Fruit fly (Drosophila melanogaster) whole organism, embryonic: ENCODE measurements around the gene wuho.

Experiments used
- BtbVII ChIP-seq: fragments of 200-800 bp; sonication (Bioruptor generic); optimal IDR thresholded peaks from 3 replicates; lab custom pipeline; 2017; ENCODE audit warnings: missing biosample characterization, mild to moderate bottlenecking, missing genetic modification characterization
- CG10209 ChIP-seq: fragments of 200-800 bp; sonication (Bioruptor generic); optimal IDR thresholded peaks from 3 replicates; lab custom pipeline; 2017; ENCODE audit warnings: missing biosample characterization, mild to moderate bottlenecking, missing genetic modification characterization, missing genetic modification reagents
- CG10565 ChIP-seq: fragments of 200-800 bp; sonication (Bioruptor generic); optimal IDR thresholded peaks from 3 replicates; lab custom pipeline; 2016; ENCODE audit warnings: missing biosample characterization, mild to moderate bottlenecking, missing genetic modification characterization
- CG11504 ChIP-seq: fragments of 200-800 bp; sonication (Bioruptor generic); optimal IDR thresholded peaks from 3 replicates; lab custom pipeline; 2019; ENCODE audit warnings: missing biosample characterization, mild to moderate bottlenecking, missing genetic modification characterization, moderate library complexity
- CG12236 ChIP-seq: fragments of 200-800 bp; sonication (Bioruptor generic); optimal IDR thresholded peaks from 2 replicates; lab custom pipeline; 2016; ENCODE audit warnings: missing biosample characterization, missing genetic modification characterization
- CG13894 ChIP-seq: fragments of 200-800 bp; sonication (Bioruptor generic); optimal IDR thresholded peaks from 3 replicates; lab custom pipeline; 2018; ENCODE audit warnings: missing biosample characterization, mild to moderate bottlenecking, missing genetic modification characterization, moderate library complexity
- CG17359 ChIP-seq: fragments of 200-800 bp; sonication (Bioruptor generic); optimal IDR thresholded peaks from 3 replicates; lab custom pipeline; 2018; ENCODE audit warnings: missing biosample characterization, mild to moderate bottlenecking, missing genetic modification characterization, moderate library complexity
- CG1792 ChIP-seq: fragments of 200-800 bp; sonication (Bioruptor generic); optimal IDR thresholded peaks from 2 replicates; lab custom pipeline; 2016; ENCODE audit warnings: missing biosample characterization, missing genetic modification characterization
- CG30431 ChIP-seq: fragments of 200-800 bp; sonication (Bioruptor generic); optimal IDR thresholded peaks from 2 replicates; lab custom pipeline; 2017; ENCODE audit warnings: missing biosample characterization, missing genetic modification characterization
- CG31365 ChIP-seq: fragments of 200-800 bp; sonication (Bioruptor generic); optimal IDR thresholded peaks from 2 replicates; lab custom pipeline; 2018; ENCODE audit warnings: missing biosample characterization, mild to moderate bottlenecking, missing genetic modification characterization
- CG4328 ChIP-seq: fragments of 200-800 bp; sonication (Bioruptor generic); optimal IDR thresholded peaks from 3 replicates; lab custom pipeline; 2017; ENCODE audit warnings: missing biosample characterization, missing genetic modification reagents, missing genetic modification characterization
- CG5180 ChIP-seq: fragments of 200-800 bp; sonication (Bioruptor generic); optimal IDR thresholded peaks from 3 replicates; lab custom pipeline; 2017; ENCODE audit warnings: missing biosample characterization, missing genetic modification characterization, mild to moderate bottlenecking, moderate library complexity, missing genetic modification reagents
- CG7556 ChIP-seq: fragments of 200-800 bp; sonication (Bioruptor generic); optimal IDR thresholded peaks from 2 replicates; lab custom pipeline; 2017; ENCODE audit warnings: missing biosample characterization, mild to moderate bottlenecking, missing genetic modification characterization
- CG7745 ChIP-seq: fragments of 200-800 bp; sonication (Bioruptor generic); optimal IDR thresholded peaks from 2 replicates; lab custom pipeline; 2018; ENCODE audit warnings: missing biosample characterization, mild to moderate bottlenecking, missing genetic modification characterization, moderate library complexity
- CG7987 ChIP-seq: fragments of 200-800 bp; sonication (Bioruptor generic); optimal IDR thresholded peaks from 2 replicates; lab custom pipeline; 2018; ENCODE audit warnings: missing biosample characterization, mild to moderate bottlenecking, missing genetic modification characterization, moderate library complexity
- CG8089 ChIP-seq: fragments of 200-800 bp; sonication (Bioruptor generic); optimal IDR thresholded peaks from 3 replicates; lab custom pipeline; 2016; ENCODE audit warnings: missing biosample characterization, missing genetic modification characterization
- CG8944 ChIP-seq: fragments of 200-800 bp; sonication (Bioruptor generic); optimal IDR thresholded peaks from 3 replicates; lab custom pipeline; 2016; ENCODE audit warnings: missing biosample characterization, missing genetic modification characterization
- CG9932 ChIP-seq: fragments of 200-800 bp; sonication (Bioruptor generic); IDR thresholded peaks from 2 replicates; pipeline ENCODE4 v1.3.6; 2022; ENCODE audit warnings: missing biosample characterization, missing genetic modification characterization
- D ChIP-seq, 2 experiments: fragments of 200-800 bp in 1 of 2; fragments of >200 bp in 1 of 2; sonication (Bioruptor generic) in 1 of 2; optimal IDR thresholded peaks; 2 replicates in 1 of 2; 3 replicates in 1 of 2; lab custom pipeline; 2017; ENCODE audit warnings: mild to moderate bottlenecking in 1 of 2, missing biosample characterization in 1 of 2, missing genetic modification characterization in 1 of 2, missing genetic modification reagents in 1 of 2
- D19A ChIP-seq: fragments of 200-800 bp; optimal IDR thresholded peaks from 3 replicates; lab custom pipeline; 2019; ENCODE audit warnings: missing biosample characterization, mild to moderate bottlenecking, missing genetic modification characterization, moderate library complexity
- E2f1 ChIP-seq: fragments of 200-800 bp; sonication (Bioruptor generic); IDR thresholded peaks from 2 replicates; pipeline ENCODE4 v1.3.6; 2022; ENCODE audit warnings: missing biosample characterization, missing genetic modification characterization
- ERR ChIP-seq: fragments of 200-800 bp; sonication (Bioruptor generic); optimal IDR thresholded peaks from 2 replicates; lab custom pipeline; 2016; ENCODE audit warnings: missing biosample characterization, missing genetic modification characterization
- H15 ChIP-seq: fragments of 200-800 bp; sonication (Bioruptor generic); IDR thresholded peaks from 3 replicates; pipeline ENCODE4 v1.3.6; 2022; ENCODE audit warnings: missing biosample characterization, missing genetic modification characterization
- Nf-YA ChIP-seq: fragments of 200-800 bp; sonication (Bioruptor generic); IDR thresholded peaks from 2 replicates; pipeline ENCODE4 v1.3.6; 2022; ENCODE audit warnings: missing biosample characterization, missing genetic modification characterization
- NfI ChIP-seq: fragments of 200-800 bp; sonication (Bioruptor generic); optimal IDR thresholded peaks from 3 replicates; lab custom pipeline; 2018; ENCODE audit warnings: missing biosample characterization, mild to moderate bottlenecking, missing genetic modification characterization, moderate library complexity
- Stat92E ChIP-seq, 3 experiments: fragments of >200 bp in 2 of 3; fragments of 200-800 bp in 1 of 3; sonication (Bioruptor generic) in 1 of 3; optimal IDR thresholded peaks; 2 replicates each; lab custom pipeline; 2017 to 2019; ENCODE audit warnings: missing biosample characterization in 3 of 3, missing genetic modification characterization in 3 of 3, mild to moderate bottlenecking in 1 of 3, moderate library complexity in 1 of 3
- Trl ChIP-seq, 3 experiments: fragments of >200 bp in 2 of 3; fragments of 200-800 bp in 1 of 3; sonication (Bioruptor generic) in 1 of 3; optimal IDR thresholded peaks; 2 replicates in 1 of 3; 3 replicates in 2 of 3; lab custom pipeline; 2016 to 2017; ENCODE audit warnings: missing biosample characterization in 1 of 3, missing genetic modification characterization in 1 of 3
- Vsx1 ChIP-seq: fragments of 200-800 bp; sonication (Bioruptor generic); optimal IDR thresholded peaks from 2 replicates; lab custom pipeline; 2017; ENCODE audit warnings: missing biosample characterization, mild to moderate bottlenecking, missing genetic modification characterization, missing genetic modification reagents
- amos ChIP-seq: fragments of 200-800 bp; sonication (Bioruptor generic); IDR thresholded peaks from 2 replicates; pipeline ENCODE4 v1.3.6; 2022; ENCODE audit warnings: missing biosample characterization, missing genetic modification characterization; ENCODE audit not compliant: partially characterized antibody
- ash1 ChIP-seq: fragments of 200-800 bp; sonication (Bioruptor generic); optimal IDR thresholded peaks from 2 replicates; lab custom pipeline; 2018; ENCODE audit warnings: missing biosample characterization, mild to moderate bottlenecking, missing genetic modification characterization
- br ChIP-seq: fragments of >200 bp; optimal IDR thresholded peaks from 2 replicates; lab custom pipeline; 2017
- chm ChIP-seq: fragments of 200-800 bp; sonication (Bioruptor generic); IDR thresholded peaks from 2 replicates; pipeline ENCODE4 v1.3.6; 2022; ENCODE audit warnings: missing biosample characterization, missing genetic modification characterization
- ewg ChIP-seq: fragments of 200-800 bp; sonication (Bioruptor generic); optimal IDR thresholded peaks from 3 replicates; lab custom pipeline; 2017; ENCODE audit warnings: mild to moderate bottlenecking, missing biosample characterization, missing genetic modification reagents, missing genetic modification characterization
- her ChIP-seq: fragments of 200-800 bp; sonication (Bioruptor generic); optimal IDR thresholded peaks from 2 replicates; lab custom pipeline; 2016; ENCODE audit warnings: missing biosample characterization, missing genetic modification characterization
- jigr1 ChIP-seq: fragments of 200-800 bp; sonication (Bioruptor generic); IDR thresholded peaks from 3 replicates; pipeline ENCODE4 v1.3.6; 2022; ENCODE audit warnings: missing biosample characterization, missing genetic modification characterization
- lov ChIP-seq, 2 experiments: fragments of 200-800 bp in 1 of 2; fragments of >200 bp in 1 of 2; sonication (Bioruptor generic) in 1 of 2; IDR thresholded peaks in 1 of 2; optimal IDR thresholded peaks in 1 of 2; 2 replicates in 1 of 2; 3 replicates in 1 of 2; pipeline versions ENCODE4 v1.3.6 to Lab custom; 2017 to 2022; ENCODE audit warnings: missing biosample characterization in 1 of 2, missing genetic modification characterization in 1 of 2
- luna ChIP-seq: fragments of 200-800 bp; sonication (Bioruptor generic); optimal IDR thresholded peaks from 2 replicates; lab custom pipeline; 2016; ENCODE audit warnings: missing biosample characterization, missing genetic modification characterization
- mirr ChIP-seq: fragments of 200-800 bp; sonication (Bioruptor generic); optimal IDR thresholded peaks from 3 replicates; lab custom pipeline; 2018; ENCODE audit warnings: missing biosample characterization, mild to moderate bottlenecking, missing genetic modification characterization
- nau ChIP-seq: fragments of 200-800 bp; sonication (Bioruptor generic); optimal IDR thresholded peaks from 3 replicates; lab custom pipeline; 2017; ENCODE audit warnings: missing biosample characterization, mild to moderate bottlenecking, missing genetic modification characterization, missing genetic modification reagents
- ranshi ChIP-seq: fragments of 200-800 bp; sonication (Bioruptor generic); IDR thresholded peaks from 2 replicates; pipeline ENCODE4 v1.3.6; 2022; ENCODE audit warnings: missing biosample characterization, missing genetic modification characterization
- schlank ChIP-seq: fragments of 200-800 bp; sonication (Bioruptor generic); optimal IDR thresholded peaks from 2 replicates; lab custom pipeline; 2018; ENCODE audit warnings: missing biosample characterization, mild to moderate bottlenecking, missing genetic modification characterization
- sisA ChIP-seq: fragments of 200-800 bp; sonication (Bioruptor generic); IDR thresholded peaks from 2 replicates; pipeline ENCODE4 v1.3.6; 2022; ENCODE audit warnings: missing biosample characterization, missing genetic modification characterization
- sqz ChIP-seq: fragments of 200-800 bp; sonication (Bioruptor generic); optimal IDR thresholded peaks from 3 replicates; lab custom pipeline; 2018; ENCODE audit warnings: missing biosample characterization, mild to moderate bottlenecking, missing genetic modification characterization
- tin ChIP-seq: fragments of 200-800 bp; sonication (Bioruptor generic); optimal IDR thresholded peaks from 3 replicates; lab custom pipeline; 2016; ENCODE audit warnings: missing biosample characterization, missing genetic modification characterization
- tll ChIP-seq, 2 experiments: fragments of 200-800 bp in 1 of 2; fragments of >200 bp in 1 of 2; sonication (Bioruptor generic) in 1 of 2; optimal IDR thresholded peaks; 2 replicates each; lab custom pipeline; 2017 to 2019; ENCODE audit warnings: missing biosample characterization in 2 of 2, missing genetic modification characterization in 2 of 2, mild to moderate bottlenecking in 1 of 2, moderate library complexity in 1 of 2
- trem ChIP-seq: fragments of 200-800 bp; optimal IDR thresholded peaks from 3 replicates; lab custom pipeline; 2019; ENCODE audit warnings: missing biosample characterization, mild to moderate bottlenecking, missing genetic modification characterization, moderate library complexity
- twi ChIP-seq: fragments of 200-800 bp; optimal IDR thresholded peaks from 2 replicates; lab custom pipeline; 2019; ENCODE audit warnings: missing biosample characterization, mild to moderate bottlenecking, missing genetic modification characterization, moderate library complexity

The wuho gene

dm6 chrX:6278879-6279628 is 8.8 kb upstream of the wuho start (continued):
- TF ChIP-seq schlank (tag; lab: Kevin White, UChicago): no peak
- no peak for TF ChIP-seq jigr1 (GFP tag; lab: Robert Waterston, UW)
- no peak for TF ChIP-seq CG8944
- no peak for TF ChIP-seq CG10565
- TF ChIP-seq ewg: no peak
- peak; percentile 68 to 82 for TF ChIP-seq Trl (optimal IDR thresholded peaks at IDR 0.05; lab: Kevin White, UChicago)
- TF ChIP-seq Trl (GFP tag; optimal IDR thresholded peaks at IDR 0.05; lab: Kevin White, UChicago): peak; percentile 43
- TF ChIP-seq luna: no peak
- TF ChIP-seq nau: no peak
- TF ChIP-seq D (optimal IDR thresholded peaks at IDR 0.05; lab: Kevin White, UChicago): no peak
- no peak for TF ChIP-seq D (GFP tag; optimal IDR thresholded peaks at IDR 0.05; lab: Kevin White, UChicago)
- TF ChIP-seq CG31365 (tag; lab: Kevin White, UChicago): no peak
- TF ChIP-seq her (GFP tag; lab: Kevin White, UChicago): no peak
- TF ChIP-seq br (lab: Kevin White, UChicago): no peak
- TF ChIP-seq E2f1: no peak
- no peak for TF ChIP-seq ranshi (GFP tag; lab: Robert Waterston, UW)
- TF ChIP-seq sisA: no peak
- peak; percentile 22 for TF ChIP-seq CG7556 (GFP tag; lab: Kevin White, UChicago)
- TF ChIP-seq H15 (GFP tag; lab: Robert Waterston, UW): no peak
- TF ChIP-seq mirr (GFP tag; lab: Kevin White, UChicago): no peak
- no peak for TF ChIP-seq tin (GFP tag; lab: Kevin White, UChicago)
- TF ChIP-seq CG10209: peak; percentile 21
- TF ChIP-seq CG11504 (tag; lab: Kevin White, UChicago): no peak
- peak in 1 of 2 experiments; percentile 9 for TF ChIP-seq tll (GFP tag; optimal IDR thresholded peaks at IDR 0.05; lab: Kevin White, UChicago)
- TF ChIP-seq CG5180 (GFP tag; lab: Kevin White, UChicago): no peak
- no peak for TF ChIP-seq D19A (tag; lab: Kevin White, UChicago)
- no peak for TF ChIP-seq CG1792 (GFP tag; lab: Kevin White, UChicago)
- no peak for TF ChIP-seq CG8089
- peak; percentile 55 for TF ChIP-seq sqz
- TF ChIP-seq CG12236 (GFP tag; lab: Kevin White, UChicago): no peak
- no peak for TF ChIP-seq CG30431
- no peak for TF ChIP-seq CG7745 (tag; lab: Kevin White, UChicago)
- peak; percentile 57; the same call in 1 of the 2 replicates for TF ChIP-seq chm (GFP tag; lab: Robert Waterston, UW)
- TF ChIP-seq amos (GFP tag; lab: Robert Waterston, UW): peak; percentile 26; the same call in 1 of the 2 replicates
- peak; percentile 27 for TF ChIP-seq trem (tag; lab: Kevin White, UChicago)
- no peak for TF ChIP-seq Nf-YA (GFP tag; lab: Robert Waterston, UW)
- peak; percentile 44 for TF ChIP-seq CG17359 (tag; lab: Kevin White, UChicago)
- TF ChIP-seq Vsx1 (GFP tag; lab: Kevin White, UChicago): no peak
- TF ChIP-seq CG7987 (GFP tag; lab: Kevin White, UChicago): peak; percentile 19
- no peak for TF ChIP-seq ash1 (GFP tag; lab: Kevin White, UChicago)
- no peak for TF ChIP-seq NfI (GFP tag; lab: Kevin White, UChicago)
- TF ChIP-seq twi (tag; lab: Kevin White, UChicago): peak; percentile 55
- TF ChIP-seq Stat92E (GFP tag; optimal IDR thresholded peaks at IDR 0.05; lab: Kevin White, UChicago): peak in 1 of 3 experiments; percentile 57
- no peak for TF ChIP-seq CG9932 (GFP tag; lab: Robert Waterston, UW)
- TF ChIP-seq CG4328: no peak
- no peak for TF ChIP-seq lov (optimal IDR thresholded peaks at IDR 0.05; lab: Kevin White, UChicago)
- no peak for TF ChIP-seq lov (GFP tag; IDR thresholded peaks at IDR 0.05; lab: Robert Waterston, UW)
- TF ChIP-seq ERR (GFP tag; lab: Kevin White, UChicago): no peak
- TF ChIP-seq CG13894 (tag; lab: Kevin White, UChicago): peak; percentile 17
- TF ChIP-seq BtbVII (GFP tag; lab: Kevin White, UChicago): peak; percentile 58
